Worm (Caenorhabditis elegans) whole organism, early embryonic: ENCODE results near the gene K09A11.1.

Experiments used
- aly-1 ChIP-seq: sonication (generic microtip); optimal IDR thresholded peaks from 2 replicates; lab custom pipeline; 2016; ENCODE audit warnings: missing genetic modification characterization, missing compliant biosample characterization
- ama-1 ChIP-seq: fragments of 150-350 bp; optimal IDR thresholded peaks from 2 replicates; lab custom pipeline; 2014
- ceh-36 ChIP-seq: sonication (generic microtip); optimal IDR thresholded peaks from 2 replicates; lab custom pipeline; 2016; ENCODE audit warnings: missing genetic modification characterization, inconsistent platforms, missing compliant biosample characterization
- flt-1 ChIP-seq: fragments of 200-800 bp; sonication (Bioruptor generic); IDR thresholded peaks from 2 replicates; pipeline ENCODE4 v1.3.6; 2022; ENCODE audit warnings: missing genetic modification characterization, missing compliant biosample characterization
- hmbx-1 ChIP-seq: sonication (generic microtip); optimal IDR thresholded peaks from 2 replicates; lab custom pipeline; 2016; ENCODE audit warnings: mild to moderate bottlenecking, missing genetic modification characterization, missing compliant biosample characterization
- pes-1 ChIP-seq: fragments of 200-800 bp; sonication (Bioruptor generic); IDR thresholded peaks from 2 replicates; pipeline ENCODE4 v1.3.6; 2022; ENCODE audit warnings: missing genetic modification reagents, missing genetic modification characterization, missing compliant biosample characterization
- sea-1 ChIP-seq: fragments of 200-800 bp; sonication (Bioruptor generic); conservative IDR thresholded peaks from 2 replicates; pipeline ENCODE4 v1.3.6; 2022; ENCODE audit warnings: missing genetic modification characterization, missing compliant biosample characterization
- tbx-37 ChIP-seq: fragments of 200-800 bp; sonication (Bioruptor generic); conservative IDR thresholded peaks from 2 replicates; pipeline ENCODE4 v1.3.6; 2022; ENCODE audit warnings: missing genetic modification reagents, missing genetic modification characterization, missing compliant biosample characterization
- tra-4 ChIP-seq: sonication (generic microtip); optimal IDR thresholded peaks from 2 replicates; lab custom pipeline; 2017; ENCODE audit warnings: missing genetic modification characterization, missing compliant biosample characterization

DNA sequence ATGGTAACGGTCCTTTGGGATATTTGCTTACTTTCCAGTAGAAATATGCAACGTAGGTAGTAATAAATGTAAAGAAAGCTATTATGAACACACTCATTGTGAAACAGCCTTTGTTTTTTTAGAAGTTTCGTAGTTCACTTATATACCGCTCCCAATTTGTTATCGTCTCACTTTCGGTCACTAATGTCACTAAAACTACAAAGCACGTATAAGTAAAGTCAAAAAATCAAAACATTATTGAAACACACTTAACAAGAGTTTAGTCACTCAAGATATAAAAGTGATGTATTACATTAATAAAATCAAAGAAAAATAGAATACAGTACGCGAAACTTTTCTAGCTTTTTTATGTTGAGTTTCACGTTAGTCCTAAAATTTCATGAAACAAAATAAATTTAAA, 11.8 kb downstream of the K09A11.1 start, which contains the start of gene cyp-14A3:
- no peak for TF ChIP-seq sea-1
- TF ChIP-seq ama-1 (lab: Kevin White, UChicago): no peak
- TF ChIP-seq pes-1: no peak
- no peak for TF ChIP-seq ceh-36 (tag; lab: Kevin White, UChicago)
- TF ChIP-seq tbx-37 (GFP tag; lab: Robert Waterston, UW): no peak
- no peak for TF ChIP-seq tra-4 (tag; lab: Kevin White, UChicago)
- no peak for TF ChIP-seq hmbx-1 (tag; lab: Kevin White, UChicago)
- no peak for TF ChIP-seq aly-1
- no peak for TF ChIP-seq flt-1 (GFP tag; lab: Robert Waterston, UW)
